Worm (Caenorhabditis elegans) whole organism, early embryonic: ENCODE results near the gene oat-1.

Source experiments
- B0310.2 ChIP-seq: sonication (generic microtip); optimal IDR thresholded peaks from 2 replicates; lab custom pipeline; 2016; ENCODE audit warnings: mild to moderate bottlenecking, missing genetic modification characterization, missing compliant biosample characterization
- F13C5.2 ChIP-seq: sonication (generic microtip); optimal IDR thresholded peaks from 2 replicates; lab custom pipeline; 2017; ENCODE audit warnings: mild to moderate bottlenecking, missing genetic modification characterization, inconsistent platforms, missing compliant biosample characterization
- aly-1 ChIP-seq: sonication (generic microtip); optimal IDR thresholded peaks from 2 replicates; lab custom pipeline; 2016; ENCODE audit warnings: missing genetic modification characterization, missing compliant biosample characterization
- ama-1 ChIP-seq: fragments of 150-350 bp; optimal IDR thresholded peaks from 2 replicates; lab custom pipeline; 2014
- ceh-13 ChIP-seq: fragments of 200-800 bp; sonication (Bioruptor generic); optimal IDR thresholded peaks from 2 replicates; lab custom pipeline; 2018; ENCODE audit warnings: mild to moderate bottlenecking, missing genetic modification characterization, missing compliant biosample characterization
- ceh-36 ChIP-seq: sonication (generic microtip); optimal IDR thresholded peaks from 2 replicates; lab custom pipeline; 2016; ENCODE audit warnings: missing genetic modification characterization, inconsistent platforms, missing compliant biosample characterization
- ets-7 ChIP-seq: sonication (generic microtip); optimal IDR thresholded peaks from 2 replicates; lab custom pipeline; 2016; ENCODE audit warnings: missing genotype, missing genetic modification characterization, missing compliant biosample characterization
- flt-1 ChIP-seq: fragments of 200-800 bp; sonication (Bioruptor generic); IDR thresholded peaks from 2 replicates; pipeline ENCODE4 v1.3.6; 2022; ENCODE audit warnings: missing genetic modification characterization, missing compliant biosample characterization
- hmbx-1 ChIP-seq: sonication (generic microtip); optimal IDR thresholded peaks from 2 replicates; lab custom pipeline; 2016; ENCODE audit warnings: mild to moderate bottlenecking, missing genetic modification characterization, missing compliant biosample characterization
- hmg-4 ChIP-seq: fragments of 200-800 bp; sonication (Bioruptor generic); optimal IDR thresholded peaks from 2 replicates; lab custom pipeline; 2018; ENCODE audit warnings: mild to moderate bottlenecking, missing genetic modification characterization, missing compliant biosample characterization
- hnd-1 ChIP-seq: sonication (generic microtip); optimal IDR thresholded peaks from 2 replicates; lab custom pipeline; 2016; ENCODE audit warnings: missing genetic modification characterization, missing compliant biosample characterization
- pes-1 ChIP-seq: fragments of 200-800 bp; sonication (Bioruptor generic); IDR thresholded peaks from 2 replicates; pipeline ENCODE4 v1.3.6; 2022; ENCODE audit warnings: missing genetic modification reagents, missing genetic modification characterization, missing compliant biosample characterization
- tbx-11 ChIP-seq: fragments of 200-800 bp; sonication (Bioruptor generic); IDR thresholded peaks from 2 replicates; pipeline ENCODE4 v1.3.6; 2022; ENCODE audit warnings: missing genetic modification characterization, missing compliant biosample characterization
- tbx-37 ChIP-seq: fragments of 200-800 bp; sonication (Bioruptor generic); conservative IDR thresholded peaks from 2 replicates; pipeline ENCODE4 v1.3.6; 2022; ENCODE audit warnings: missing genetic modification reagents, missing genetic modification characterization, missing compliant biosample characterization

- TF ChIP-seq hnd-1 (tag; lab: Kevin White, UChicago) = no peak
- TF ChIP-seq ama-1 (lab: Kevin White, UChicago) = no peak
- no peak for TF ChIP-seq flt-1
- TF ChIP-seq ets-7 (tag; lab: Kevin White, UChicago) = no peak
- TF ChIP-seq tbx-37 (GFP tag; lab: Robert Waterston, UW) = no peak
- TF ChIP-seq ceh-13 = no peak
- TF ChIP-seq B0310.2 (tag; lab: Kevin White, UChicago) = no peak
- no peak for TF ChIP-seq tbx-11 (GFP tag; lab: Robert Waterston, UW)
- TF ChIP-seq hmg-4 (GFP tag; lab: Kevin White, UChicago) = no peak
- TF ChIP-seq aly-1 = no peak
- TF ChIP-seq hmbx-1 (tag; lab: Kevin White, UChicago) = no peak
- no peak for TF ChIP-seq pes-1 (GFP tag; lab: Robert Waterston, UW)
- TF ChIP-seq F13C5.2 (tag; lab: Kevin White, UChicago) = no peak
- TF ChIP-seq ceh-36 = no peak
Observed at ce11 chrIV:8481308-8481707, 8.9 kb upstream of the oat-1 start, which contains the start of gene spp-8.
